Fruit fly (Drosophila melanogaster) Kc167 (cell line): Measurements from ENCODE around the gene CG1024.

Experiments used
- h ChIP-seq: fragments of >200 bp; optimal IDR thresholded peaks from 3 replicates; lab custom pipeline; 2018; ENCODE audit warnings: missing external identifiers
- psq ChIP-seq: fragments of >200 bp; optimal IDR thresholded peaks from 2 replicates; lab custom pipeline; 2017; ENCODE audit warnings: missing external identifiers

dm6 chr3R:6334906-6335433, 45.2 kb downstream of the CG1024 start, which contains the start of gene Osi19:
- TF ChIP-seq psq (lab: Kevin White, UChicago), result no peak
- no peak for TF ChIP-seq h
